Fruit fly (Drosophila melanogaster): ENCODE data around the gene CG43391.

The CG43391 gene

DNA sequence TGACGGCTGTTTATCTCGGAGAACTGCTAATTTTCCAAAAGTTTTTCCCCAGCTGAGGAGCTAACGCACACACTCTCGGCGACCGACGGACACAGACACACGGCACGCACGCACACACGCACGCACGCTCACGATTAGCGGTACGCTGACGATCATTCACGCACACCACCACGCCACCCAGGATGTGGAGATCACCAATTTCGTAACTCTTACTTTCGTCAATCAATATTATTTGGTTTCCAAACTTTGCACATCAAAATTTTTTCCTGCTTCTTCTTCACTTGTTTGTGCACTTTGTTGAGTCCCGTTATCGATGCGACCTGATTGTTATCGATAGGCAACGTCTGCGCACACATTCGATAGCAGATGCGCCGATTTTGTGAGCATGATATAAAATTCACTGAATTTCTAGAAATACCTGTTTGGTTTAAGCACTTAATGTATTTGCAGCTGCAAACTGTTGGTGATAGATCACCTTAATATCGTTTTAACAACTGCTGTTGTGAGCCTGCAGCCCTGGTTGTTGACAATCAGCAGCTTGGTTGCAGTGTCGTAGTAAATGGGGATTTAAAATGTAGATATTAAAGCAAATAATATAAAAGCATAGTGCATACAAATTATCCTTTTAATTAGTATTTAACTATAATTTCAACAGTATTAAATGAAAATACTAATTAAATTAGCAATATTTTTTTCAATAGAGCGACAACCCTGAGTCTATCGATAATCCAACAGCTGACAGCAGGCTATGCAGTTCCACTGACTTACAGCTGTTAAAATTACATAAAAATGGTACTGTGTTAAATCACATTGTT lies 18.7 kb downstream of the CG43391 start, which contains the start of the genes CG7394 and Mob2 (continued):
- TF ChIP-seq Poxn (GFP tag; IDR thresholded peaks at IDR 0.05) (peak; percentile 79), lola (GFP tag; optimal IDR thresholded peaks at IDR 0.05) (peak in 1 of 3 experiments; percentile 85), CG12219 (GFP tag; optimal IDR thresholded peaks at IDR 0.05) (peak; percentile 77), CG9817 (tag; optimal IDR thresholded peaks at IDR 0.05) (peak; percentile 84), CG6813 (GFP tag; optimal IDR thresholded peaks at IDR 0.05) (peak; percentile 72), CG7786 (GFP tag; optimal IDR thresholded peaks at IDR 0.05) (peak; percentile 84), CG15479 (GFP tag; optimal IDR thresholded peaks at IDR 0.05) (peak; percentile 12), gcm (GFP tag; optimal IDR thresholded peaks at IDR 0.05) (peak; percentile 74), CG12942 (GFP tag; optimal IDR thresholded peaks at IDR 0.05) (peak; percentile 88), br (optimal IDR thresholded peaks at IDR 0.05) (no peak), fu2 (GFP tag; optimal IDR thresholded peaks at IDR 0.05) (peak; percentile 55), Opbp (GFP tag; IDR thresholded peaks at IDR 0.05; ENCODE audit: partially characterized antibody) (peak; percentile 81), fd96Cb (tag; optimal IDR thresholded peaks at IDR 0.05) (peak; percentile 87), PHDP (tag; optimal IDR thresholded peaks at IDR 0.05) (peak; percentile 95), bsh (GFP tag; optimal IDR thresholded peaks at IDR 0.05) (peak in 1 of 2 experiments; percentile 94), amos (GFP tag; IDR thresholded peaks at IDR 0.05; ENCODE audit: partially characterized antibody) (peak; percentile 80; the same call in 1 of the 2 replicates), CG13624 (GFP tag; optimal IDR thresholded peaks at IDR 0.05) (peak; percentile 81), Xbp1 (GFP tag; optimal IDR thresholded peaks at IDR 0.05) (peak; percentile 94), CG4820 (GFP tag; optimal IDR thresholded peaks at IDR 0.05) (peak; percentile 88), onecut (GFP tag; IDR thresholded peaks at IDR 0.05) (peak; percentile 65), slp2 (GFP tag; optimal IDR thresholded peaks at IDR 0.05) (peak; percentile 79), CoRest (tag; optimal IDR thresholded peaks at IDR 0.05) (peak; percentile 92), E2f1 (GFP tag; IDR thresholded peaks at IDR 0.05) (peak; percentile 89), CG18599 (GFP tag; optimal IDR thresholded peaks at IDR 0.05) (peak; percentile 87), pan (optimal IDR thresholded peaks at IDR 0.05) (no peak), pan (GFP tag; optimal IDR thresholded peaks at IDR 0.05 in 1 of 2, IDR thresholded peaks at IDR 0.05 in 1 of 2) (peak; percentile 56 to 91), NFAT (GFP tag; IDR thresholded peaks at IDR 0.05) (peak; percentile 91), caup (GFP tag; optimal IDR thresholded peaks at IDR 0.05; ENCODE audit: severe bottlenecking) (peak; percentile 83), BtbVII (GFP tag; optimal IDR thresholded peaks at IDR 0.05) (peak; percentile 64), ttk (GFP tag; IDR thresholded peaks at IDR 0.05) (peak; percentile 88), CG1024 (GFP tag; IDR thresholded peaks at IDR 0.05) (peak; percentile 82), Hr3 (GFP tag; optimal IDR thresholded peaks at IDR 0.05) (peak; percentile 92), ap (GFP tag; IDR thresholded peaks at IDR 0.05) (peak; percentile 88), CG5180 (GFP tag; optimal IDR thresholded peaks at IDR 0.05) (peak; percentile 73), CG15696 (tag; optimal IDR thresholded peaks at IDR 0.05) (peak; percentile 84), Dp (GFP tag; optimal IDR thresholded peaks at IDR 0.05) (peak; percentile 25), CG12236 (GFP tag; optimal IDR thresholded peaks at IDR 0.05) (peak; percentile 57), phol (tag; optimal IDR thresholded peaks at IDR 0.05) (peak; percentile 90), z (GFP tag; IDR thresholded peaks at IDR 0.05) (peak; percentile 62; the same call in 2 of the 3 replicates), ci (GFP tag; IDR thresholded peaks at IDR 0.05) (peak; percentile 88), CG31388 (GFP tag; optimal IDR thresholded peaks at IDR 0.05) (peak; percentile 82), Dip3 (GFP tag; optimal IDR thresholded peaks at IDR 0.05) (peak; percentile 89), MBD-R2 (GFP tag; IDR thresholded peaks at IDR 0.05) (peak; percentile 81), CG9437 (GFP tag; optimal IDR thresholded peaks at IDR 0.05) (peak; percentile 70), CG11695 (GFP tag; IDR thresholded peaks at IDR 0.05) (peak; percentile 91), CG17568 (GFP tag; optimal IDR thresholded peaks at IDR 0.05) (peak; percentile 74), dm (GFP tag; optimal IDR thresholded peaks at IDR 0.05) (peak; percentile 67), CG8478 (optimal IDR thresholded peaks at IDR 0.05) (no peak)
